Worm (Caenorhabditis elegans): Measurements from ENCODE around the gene F39G3.4.

DNA sequence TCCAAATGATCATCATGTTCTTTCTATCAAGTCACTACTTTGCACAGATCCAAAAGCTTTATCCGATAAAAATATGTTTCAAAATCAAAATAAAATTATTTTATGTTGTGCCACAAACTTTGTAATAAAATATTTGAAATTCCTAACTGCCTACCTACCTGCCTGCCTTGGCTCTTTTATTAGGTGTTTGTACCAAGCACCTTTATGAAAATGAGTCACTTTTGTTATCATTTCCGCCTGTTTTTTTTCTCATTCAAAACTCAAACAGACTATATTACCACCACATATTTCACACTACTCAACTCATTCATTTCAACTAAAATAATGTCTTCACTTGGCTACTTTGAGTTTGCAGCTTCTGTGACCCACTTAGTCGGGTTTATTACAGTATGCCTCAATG is at the start of gene F39G3.4:
- TF ChIP-seq nhr-77 (tag; optimal IDR thresholded peaks at IDR 0.05) (no peak), nhr-11 (tag; optimal IDR thresholded peaks at IDR 0.05) (no peak), efl-3 (GFP tag; optimal IDR thresholded peaks at IDR 0.05) (no peak), elt-3 (tag; optimal IDR thresholded peaks at IDR 0.05) (no peak)
